Worm (Caenorhabditis elegans): Measurements from ENCODE around the gene dhrr-1.

DNA sequence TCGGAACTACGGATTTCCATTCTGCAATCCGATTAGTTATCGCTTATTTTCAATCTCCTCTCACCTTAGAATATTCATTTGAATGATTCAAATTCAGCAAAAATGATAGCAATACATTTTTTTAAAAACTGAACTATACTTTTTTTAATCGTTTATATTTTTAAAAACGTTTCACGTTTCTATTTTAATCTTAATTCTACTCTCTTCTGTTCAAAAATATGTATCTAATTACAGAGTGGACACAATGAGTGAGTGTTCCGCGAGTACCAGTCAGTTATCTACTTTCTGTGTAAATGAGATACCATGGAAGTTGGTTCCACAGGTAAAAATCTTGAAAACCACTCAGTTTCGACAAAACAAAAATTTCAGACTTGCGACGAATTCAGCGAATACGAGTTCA is 58.1 kb downstream of the dhrr-1 start, which contains the start of the genes F59B2.15 and zif-1:
- TF ChIP-seq flt-1 (GFP tag; IDR thresholded peaks at IDR 0.05) (no peak), tab-1 (GFP tag; IDR thresholded peaks at IDR 0.05) (no peak), cog-1 (tag; optimal IDR thresholded peaks at IDR 0.05) (no peak), ztf-23 (GFP tag; IDR thresholded peaks at IDR 0.05) (no peak), med-1 (GFP tag; optimal IDR thresholded peaks at IDR 0.05; ENCODE audit: insufficient read depth) (no peak), ref-1 (GFP tag; conservative IDR thresholded peaks at IDR 0.05) (no peak), klf-2 (GFP tag; conservative IDR thresholded peaks at IDR 0.05) (no peak)
